Worm (Caenorhabditis elegans) whole organism, L4 larva: ENCODE measurements around the gene W04G3.10.

Experiments
- F26F4.8 ChIP-seq: fragments of 200-800 bp; sonication (Bioruptor generic); conservative IDR thresholded peaks from 2 replicates; pipeline ENCODE4 v1.3.6; 2022; ENCODE audit warnings: missing genetic modification characterization, missing compliant biosample characterization
- F44E2.7 ChIP-seq: fragments of 200-800 bp; sonication (Bioruptor generic); IDR thresholded peaks from 2 replicates; pipeline ENCODE4 v2.1.2; 2022; ENCODE audit warnings: missing genetic modification characterization, missing compliant biosample characterization
- T20F7.1 ChIP-seq: fragments of 200-800 bp; sonication (Bioruptor generic); optimal IDR thresholded peaks from 2 replicates; lab custom pipeline; 2018; ENCODE audit warnings: mild to moderate bottlenecking, missing genetic modification characterization, missing compliant biosample characterization
- ZK337.2 ChIP-seq: fragments of 200-800 bp; sonication (Bioruptor generic); IDR thresholded peaks from 2 replicates; pipeline ENCODE4 v1.3.6; 2022; ENCODE audit warnings: missing genetic modification reagents, missing genetic modification characterization, missing compliant biosample characterization
- aha-1 ChIP-seq: fragments of 150-350 bp; peaks from one replicate; lab custom pipeline; 2014; ENCODE audit warnings: missing biosample characterization, missing genetic modification characterization
- arid-1 ChIP-seq: fragments of 200-800 bp; sonication (Bioruptor generic); conservative IDR thresholded peaks from 2 replicates; pipeline ENCODE4 v1.3.6; 2022; ENCODE audit warnings: missing genetic modification reagents, missing genetic modification characterization, missing compliant biosample characterization
- ceh-20 ChIP-seq: fragments of 200-800 bp; sonication (Bioruptor generic); IDR thresholded peaks from 2 replicates; pipeline ENCODE4 v1.3.6; 2022; ENCODE audit warnings: missing genetic modification reagents, missing genetic modification characterization, missing compliant biosample characterization
- ceh-28 ChIP-seq: fragments of 150-350 bp; optimal IDR thresholded peaks from 2 replicates; lab custom pipeline; 2014; ENCODE audit warnings: missing biosample characterization, missing genetic modification reagents, missing genetic modification characterization
- ceh-82 ChIP-seq: sonication (generic microtip); optimal IDR thresholded peaks from 2 replicates; lab custom pipeline; 2017; ENCODE audit warnings: missing biosample characterization, missing genetic modification characterization
- ces-1 ChIP-seq: fragments of 150-350 bp; sonication (generic microtip); optimal IDR thresholded peaks from 4 replicates; lab custom pipeline; 2014; ENCODE audit warnings: missing biosample characterization, missing genetic modification reagents, missing genetic modification characterization
- cey-2 ChIP-seq: sonication (generic microtip); optimal IDR thresholded peaks from 3 replicates; lab custom pipeline; 2017; ENCODE audit warnings: missing genetic modification characterization, mild to moderate bottlenecking, missing compliant biosample characterization, antibody characterized with exemption, borderline replicate concordance; ENCODE audit not compliant: insufficient read depth
- ctbp-1 ChIP-seq: fragments of 200-800 bp; sonication (Bioruptor generic); IDR thresholded peaks from 2 replicates; pipeline ENCODE4 v1.3.6; 2022; ENCODE audit warnings: missing genetic modification reagents, missing genetic modification characterization, missing compliant biosample characterization
- daf-16 ChIP-seq, 3 experiments: sonication (generic microtip); optimal IDR thresholded peaks; 2 replicates each; lab custom pipeline; 2016 to 2017; ENCODE audit warnings: missing genetic modification characterization in 3 of 3, missing genetic modification reagents in 3 of 3, mild to moderate bottlenecking in 2 of 3, missing compliant biosample characterization in 2 of 3, missing biosample characterization in 1 of 3, moderate library complexity in 1 of 3
- dmd-6 ChIP-seq: fragments of 200-800 bp; sonication (Bioruptor generic); IDR thresholded peaks from 2 replicates; pipeline ENCODE4 v1.3.6; 2022; ENCODE audit warnings: missing genetic modification reagents, missing genetic modification characterization, missing compliant biosample characterization
- dmd-8 ChIP-seq: fragments of 200-800 bp; sonication (Bioruptor generic); IDR thresholded peaks from 2 replicates; pipeline ENCODE4 v1.3.6; 2022; ENCODE audit warnings: missing genetic modification characterization, missing compliant biosample characterization
- duxl-1 ChIP-seq: sonication (generic microtip); optimal IDR thresholded peaks from 2 replicates; lab custom pipeline; 2016; ENCODE audit warnings: mild to moderate bottlenecking, missing genetic modification characterization, moderate library complexity, missing compliant biosample characterization; ENCODE audit not compliant: poor library complexity
- egl-43 ChIP-seq: fragments of 200-800 bp; sonication (Bioruptor generic); IDR thresholded peaks from 2 replicates; pipeline ENCODE4 v1.3.6; 2022; ENCODE audit warnings: missing genetic modification reagents, missing genetic modification characterization, missing compliant biosample characterization
- fkh-10 ChIP-seq: fragments of 150-350 bp; optimal IDR thresholded peaks from 2 replicates; lab custom pipeline; 2014; ENCODE audit warnings: missing biosample characterization, missing genetic modification reagents, missing genetic modification characterization
- hlh-11 ChIP-seq: fragments of 200-800 bp; sonication (Bioruptor generic); optimal IDR thresholded peaks from 2 replicates; lab custom pipeline; 2018; ENCODE audit warnings: mild to moderate bottlenecking, missing genetic modification characterization, missing compliant biosample characterization
- hmg-1.1 ChIP-seq: fragments of 200-800 bp; sonication (Bioruptor generic); IDR thresholded peaks from 2 replicates; pipeline ENCODE4 v1.3.6; 2022; ENCODE audit warnings: missing genetic modification reagents, missing genetic modification characterization, missing compliant biosample characterization
- lim-7 ChIP-seq: fragments of 200-800 bp; sonication (Bioruptor generic); IDR thresholded peaks from 2 replicates; pipeline ENCODE4 v1.3.6; 2022; ENCODE audit warnings: missing genetic modification characterization, missing compliant biosample characterization
- lin-1 ChIP-seq: fragments of 200-800 bp; sonication (Bioruptor generic); IDR thresholded peaks from 2 replicates; pipeline ENCODE4 v1.3.6; 2022; ENCODE audit warnings: missing genetic modification reagents, missing genetic modification characterization, missing compliant biosample characterization
- lir-3 ChIP-seq: sonication (generic microtip); optimal IDR thresholded peaks from 2 replicates; lab custom pipeline; 2016; ENCODE audit warnings: mild to moderate bottlenecking, missing genetic modification characterization, missing compliant biosample characterization
- lsy-2 ChIP-seq, 2 experiments: fragments of 150-350 bp in 1 of 2; sonication (generic microtip) in 1 of 2; optimal IDR thresholded peaks; 2 replicates each; lab custom pipeline; 2014 to 2017; ENCODE audit warnings: missing biosample characterization in 2 of 2, missing genetic modification characterization in 2 of 2
- mdl-1 ChIP-seq, 2 experiments: fragments of 150-350 bp in 1 of 2; sonication (generic microtip) in 1 of 2; optimal IDR thresholded peaks; 2 replicates each; lab custom pipeline; 2014 to 2017; ENCODE audit warnings: missing biosample characterization in 2 of 2, missing genetic modification characterization in 2 of 2
- mdt-29 ChIP-seq: fragments of 200-800 bp; sonication (Bioruptor generic); IDR thresholded peaks from 2 replicates; pipeline ENCODE4 v1.3.6; 2022; ENCODE audit warnings: missing genetic modification reagents, missing genetic modification characterization, missing compliant biosample characterization
- mep-1 ChIP-seq: fragments of 150-350 bp; sonication (generic microtip); optimal IDR thresholded peaks from 3 replicates; lab custom pipeline; 2014; ENCODE audit warnings: missing biosample characterization, missing genetic modification characterization
- mes-2 ChIP-seq: sonication (generic microtip); optimal IDR thresholded peaks from 2 replicates; lab custom pipeline; 2016; ENCODE audit warnings: missing genotype, mild to moderate bottlenecking, missing genetic modification characterization, missing compliant biosample characterization; ENCODE audit not compliant: poor library complexity, severe bottlenecking
- mxl-2 ChIP-seq: fragments of 200-800 bp; sonication (Bioruptor generic); conservative IDR thresholded peaks from 2 replicates; pipeline ENCODE4 v1.3.6; 2022; ENCODE audit warnings: missing genetic modification reagents, missing genetic modification characterization, missing compliant biosample characterization
- nhr-10 ChIP-seq: fragments of 150-350 bp; optimal IDR thresholded peaks from 2 replicates; lab custom pipeline; 2014; ENCODE audit warnings: missing biosample characterization, missing genetic modification characterization
- nhr-102 ChIP-seq: sonication (generic microtip); optimal IDR thresholded peaks from 2 replicates; lab custom pipeline; 2016; ENCODE audit warnings: mild to moderate bottlenecking, missing genetic modification characterization, moderate library complexity, missing compliant biosample characterization
- nhr-237 ChIP-seq: sonication (generic microtip); optimal IDR thresholded peaks from 2 replicates; lab custom pipeline; 2017; ENCODE audit warnings: missing biosample characterization, missing genetic modification characterization
- nhr-28 ChIP-seq: fragments of 150-350 bp; optimal IDR thresholded peaks from 2 replicates; lab custom pipeline; 2014; ENCODE audit warnings: missing biosample characterization, missing genetic modification characterization
- nhr-6 ChIP-seq: fragments of 150-350 bp; optimal IDR thresholded peaks from 2 replicates; lab custom pipeline; 2014; ENCODE audit warnings: missing biosample characterization, missing genetic modification characterization
- rbr-2 ChIP-seq: sonication (generic microtip); optimal IDR thresholded peaks from 2 replicates; lab custom pipeline; 2016; ENCODE audit warnings: missing genotype, missing genetic modification characterization, missing compliant biosample characterization
- sdz-12 ChIP-seq: fragments of 200-800 bp; sonication (Bioruptor generic); optimal IDR thresholded peaks from 2 replicates; lab custom pipeline; 2018; ENCODE audit warnings: mild to moderate bottlenecking, missing genetic modification characterization, missing compliant biosample characterization
- set-16 ChIP-seq: fragments of 200-800 bp; sonication (Bioruptor generic); IDR thresholded peaks from 2 replicates; pipeline ENCODE4 v1.3.6; 2022; ENCODE audit warnings: missing genetic modification reagents, missing genetic modification characterization, missing compliant biosample characterization
- spr-1 ChIP-seq: sonication (generic microtip); optimal IDR thresholded peaks from 2 replicates; lab custom pipeline; 2016; ENCODE audit warnings: mild to moderate bottlenecking, missing genetic modification characterization, missing compliant biosample characterization
- tra-1 ChIP-seq: fragments of 200-800 bp; sonication (Bioruptor generic); IDR thresholded peaks from 2 replicates; pipeline ENCODE4 v1.3.6; 2022; ENCODE audit warnings: missing genetic modification reagents, missing genetic modification characterization, missing compliant biosample characterization
- unc-130 ChIP-seq: sonication (generic microtip); optimal IDR thresholded peaks from 2 replicates; lab custom pipeline; 2016; ENCODE audit warnings: missing genetic modification reagents, missing genetic modification characterization, missing compliant biosample characterization
- unc-62 ChIP-seq, 3 experiments: fragments of 150-350 bp in 1 of 3; sonication (generic microtip); optimal IDR thresholded peaks in 2 of 3; peaks in 1 of 3; 1 replicate in 1 of 3; 2 replicates in 2 of 3; lab custom pipeline; 2014 to 2017; ENCODE audit warnings: missing biosample characterization in 3 of 3, missing genetic modification characterization in 3 of 3, missing genetic modification reagents in 3 of 3, missing genotype in 1 of 3
- vab-7 ChIP-seq: fragments of 200-800 bp; sonication (Bioruptor generic); IDR thresholded peaks from 2 replicates; pipeline ENCODE4 v1.3.6; 2022; ENCODE audit warnings: missing genetic modification reagents, missing genetic modification characterization, missing compliant biosample characterization
- zag-1 ChIP-seq: fragments of 150-350 bp; optimal IDR thresholded peaks from 2 replicates; lab custom pipeline; 2014; ENCODE audit warnings: missing biosample characterization, missing genetic modification characterization
- zfp-2 ChIP-seq: sonication (generic microtip); optimal IDR thresholded peaks from 2 replicates; lab custom pipeline; 2016; ENCODE audit warnings: mild to moderate bottlenecking, missing genetic modification characterization, missing compliant biosample characterization
- ztf-11 ChIP-seq: fragments of 150-350 bp; optimal IDR thresholded peaks from 2 replicates; lab custom pipeline; 2014; ENCODE audit warnings: missing biosample characterization, missing genetic modification characterization

Gene W04G3.10

DNA sequence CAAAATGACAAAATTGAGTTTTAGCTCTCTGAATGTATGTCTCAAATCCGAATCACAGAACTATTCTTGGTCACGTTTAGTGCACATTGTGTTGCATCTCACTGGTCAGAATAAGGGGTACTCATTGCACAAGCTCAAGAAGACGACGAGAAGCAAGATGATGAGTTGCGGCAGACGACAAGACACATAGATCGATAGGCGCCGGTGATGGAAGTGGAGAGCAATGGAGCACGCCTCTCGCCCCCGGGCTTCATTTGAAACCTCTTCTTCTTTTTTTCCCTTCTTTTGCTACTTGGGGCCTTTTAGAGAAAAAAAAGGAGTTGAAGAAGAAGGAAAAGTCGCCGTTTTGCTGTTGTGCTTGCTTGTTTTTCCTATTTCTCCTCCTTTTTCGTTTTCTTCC lies 9.7 kb downstream of the W04G3.10 start, which contains the start of gene apt-9:
Gene apt-9, plus strand, starts transcription at position 194 of the 400 bp plus-strand sequence.
- peak; percentile 51; the same call in 1 of the 2 replicates for TF ChIP-seq ctbp-1
- peak; percentile 64; the same call in 1 of the 2 replicates for TF ChIP-seq hmg-1.1
- no peak for TF ChIP-seq zfp-2 (tag; lab: Kevin White, UChicago)
- TF ChIP-seq fkh-10 (GFP tag; lab: Kevin White, UChicago), result peak; percentile 58
- peak; percentile 47 for TF ChIP-seq mep-1 (tag; lab: Kevin White, UChicago)
- peak; percentile 16 for TF ChIP-seq ceh-28
- TF ChIP-seq ceh-20, result peak; percentile 43; the same call in 1 of the 2 replicates
- TF ChIP-seq dmd-8, result no peak
- TF ChIP-seq mes-2 (tag; lab: Kevin White, UChicago), result no peak
- no peak for TF ChIP-seq aha-1
- no peak for TF ChIP-seq ces-1
- TF ChIP-seq rbr-2, result peak; percentile 54
- peak in 1 of 2 experiments; percentile 26 for TF ChIP-seq mdl-1 (tag; optimal IDR thresholded peaks at IDR 0.05; lab: Kevin White, UChicago)
- peak in 1 of 2 experiments; percentile 92 for TF ChIP-seq unc-62 (GFP tag; optimal IDR thresholded peaks at IDR 0.05 in 1 of 2; lab: Kevin White, UChicago)
- TF ChIP-seq unc-62 (tag; optimal IDR thresholded peaks at IDR 0.05; lab: Kevin White, UChicago), result no peak
- TF ChIP-seq vab-7, result 0 out of 2 replicates have a peak, but pooled peaks have one; percentile 18
- peak; percentile 17; the same call in 1 of the 2 replicates for TF ChIP-seq set-16 (GFP tag; lab: Robert Waterston, UW)
- peak in 1 of 2 experiments; percentile 50 for TF ChIP-seq lsy-2 (tag; optimal IDR thresholded peaks at IDR 0.05; lab: Kevin White, UChicago)
- TF ChIP-seq, all 104 proteins: peak for 12

DNA sequence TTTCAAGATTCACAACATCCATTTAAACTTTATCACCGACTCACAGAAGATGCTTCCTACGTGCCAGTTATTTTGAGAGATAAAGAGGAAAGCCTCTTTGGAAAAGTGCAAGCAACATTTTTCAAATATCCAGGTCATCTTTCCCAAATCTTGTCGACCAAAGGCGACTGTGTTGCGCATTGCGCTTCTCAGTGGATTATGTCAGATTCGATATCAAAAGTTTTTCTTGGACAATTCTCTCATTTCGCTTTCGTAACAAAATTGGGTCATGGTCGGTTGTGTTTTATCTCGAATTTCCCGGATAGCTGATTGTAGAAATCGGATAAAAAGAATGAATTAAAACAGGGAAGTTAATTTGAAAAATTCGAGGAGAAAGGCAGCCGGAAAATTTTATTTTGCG lies 10.8 kb downstream of the W04G3.10 start:
- TF ChIP-seq nhr-10 (no peak), ceh-20 (no peak), lsy-2 (tag; optimal IDR thresholded peaks at IDR 0.05; lab: Kevin White, UChicago) (no peak), lim-7 (GFP tag; lab: Robert Waterston, UW) (no peak), sdz-12 (GFP tag; lab: Kevin White, UChicago) (no peak), lir-3 (tag; lab: Kevin White, UChicago) (no peak), set-16 (GFP tag; lab: Robert Waterston, UW) (no peak), zfp-2 (tag; lab: Kevin White, UChicago) (no peak), dmd-6 (GFP tag; lab: Robert Waterston, UW) (no peak), ceh-82 (tag; lab: Kevin White, UChicago) (no peak)

DNA sequence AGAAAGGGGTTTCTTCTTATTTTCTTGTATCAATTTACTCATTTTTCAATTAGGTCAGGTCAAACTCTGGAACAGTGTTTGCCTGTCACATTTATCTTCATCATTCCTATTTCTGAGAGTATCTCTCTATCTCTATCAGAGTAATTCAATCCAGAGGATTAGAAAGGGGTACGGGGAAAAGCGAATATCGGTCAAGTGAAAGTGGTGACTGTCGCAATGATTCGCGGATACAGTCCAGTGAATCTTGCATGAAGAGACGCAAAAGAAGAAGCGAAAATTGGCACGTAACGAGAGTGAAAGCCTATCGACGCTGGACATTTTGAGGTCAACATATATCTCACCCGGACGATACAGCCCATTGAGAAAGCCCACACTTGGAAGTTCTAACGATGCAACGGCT lies 13.3 kb downstream of the W04G3.10 start, which contains the start of gene lpr-4:
Gene lpr-4, plus strand, starts transcription at position 328 of the 400 bp plus-strand sequence.
- TF ChIP-seq daf-16 (GFP tag; optimal IDR thresholded peaks at IDR 0.05; lab: Kevin White, UChicago) (no peak), daf-16 (tag; optimal IDR thresholded peaks at IDR 0.05; lab: Kevin White, UChicago) (no peak), lsy-2 (tag; optimal IDR thresholded peaks at IDR 0.05; lab: Kevin White, UChicago) (no peak), spr-1 (tag; lab: Kevin White, UChicago) (no peak), hmg-1.1 (no peak), ztf-11 (tag; lab: Kevin White, UChicago) (no peak), zag-1 (tag; lab: Kevin White, UChicago) (no peak), fkh-10 (GFP tag; lab: Kevin White, UChicago) (no peak), mes-2 (tag; lab: Kevin White, UChicago) (no peak), F26F4.8 (GFP tag; lab: Robert Waterston, UW) (no peak), egl-43 (GFP tag; lab: Robert Waterston, UW) (peak; percentile 34; the same call in 1 of the 2 replicates), mxl-2 (GFP tag; lab: Robert Waterston, UW) (no peak), dmd-8 (no peak), nhr-6 (tag; lab: Kevin White, UChicago) (no peak), lin-1 (no peak), mdt-29 (no peak), tra-1 (GFP tag; lab: Robert Waterston, UW) (no peak), nhr-237 (tag; lab: Kevin White, UChicago) (no peak), ceh-20 (no peak), nhr-28 (tag; lab: Kevin White, UChicago) (peak; percentile 19), arid-1 (GFP tag; lab: Robert Waterston, UW) (no peak), unc-130 (GFP tag; lab: Kevin White, UChicago) (no peak), cey-2 (tag; lab: Kevin White, UChicago) (no peak), dmd-6 (GFP tag; lab: Robert Waterston, UW) (no peak), duxl-1 (tag; lab: Kevin White, UChicago) (no peak), T20F7.1 (GFP tag; lab: Kevin White, UChicago) (no peak), mdl-1 (tag; optimal IDR thresholded peaks at IDR 0.05; lab: Kevin White, UChicago) (no peak), unc-62 (GFP tag; optimal IDR thresholded peaks at IDR 0.05 in 1 of 2; lab: Kevin White, UChicago) (peak in 1 of 2 experiments; percentile 91), unc-62 (tag; optimal IDR thresholded peaks at IDR 0.05; lab: Kevin White, UChicago) (no peak), nhr-102 (tag; lab: Kevin White, UChicago) (no peak), F44E2.7 (GFP tag; lab: Robert Waterston, UW) (no peak), ZK337.2 (GFP tag; lab: Robert Waterston, UW) (no peak), hlh-11 (tag; lab: Kevin White, UChicago) (peak; percentile 52)
